Worm (Caenorhabditis elegans) whole organism, mixed stage, embryonic: ENCODE measurements around the gene F09B12.5.

Source experiments
- M03D4.4 ChIP-seq: sonication (generic microtip); optimal IDR thresholded peaks from 2 replicates; lab custom pipeline; 2017; ENCODE audit warnings: mild to moderate bottlenecking, missing genetic modification characterization, missing compliant biosample characterization
- bed-3 ChIP-seq: fragments of 200-800 bp; sonication (Bioruptor generic); optimal IDR thresholded peaks from 3 replicates; lab custom pipeline; 2018; ENCODE audit warnings: mild to moderate bottlenecking, missing genetic modification characterization, moderate library complexity, missing compliant biosample characterization
- blmp-1 ChIP-seq: fragments of 150-350 bp; optimal IDR thresholded peaks from 2 replicates; lab custom pipeline; 2014; ENCODE audit warnings: missing biosample characterization, missing genetic modification characterization
- ceh-39 ChIP-seq: fragments of 150-350 bp; optimal IDR thresholded peaks from 2 replicates; lab custom pipeline; 2014; ENCODE audit warnings: missing biosample characterization, missing genetic modification characterization
- ceh-43 ChIP-seq: fragments of 200-800 bp; sonication (Bioruptor generic); optimal IDR thresholded peaks from 2 replicates; lab custom pipeline; 2018; ENCODE audit warnings: mild to moderate bottlenecking, missing genetic modification characterization, moderate library complexity, missing compliant biosample characterization
- ceh-83 ChIP-seq: fragments of 200-800 bp; sonication (Bioruptor generic); optimal IDR thresholded peaks from 2 replicates; lab custom pipeline; 2018; ENCODE audit warnings: mild to moderate bottlenecking, missing genetic modification characterization, missing compliant biosample characterization
- ces-1 ChIP-seq: fragments of 150-350 bp; optimal IDR thresholded peaks from 2 replicates; lab custom pipeline; 2014; ENCODE audit warnings: missing biosample characterization, missing genetic modification reagents, missing genetic modification characterization
- cnd-1 ChIP-seq: fragments of 200-800 bp; sonication (Bioruptor generic); optimal IDR thresholded peaks from 2 replicates; lab custom pipeline; 2018; ENCODE audit warnings: mild to moderate bottlenecking, missing genetic modification characterization, missing compliant biosample characterization
- drap-1 ChIP-seq: fragments of 200-800 bp; sonication (Bioruptor generic); optimal IDR thresholded peaks from 3 replicates; lab custom pipeline; 2018; ENCODE audit warnings: mild to moderate bottlenecking, missing genetic modification characterization, missing compliant biosample characterization
- elt-1 ChIP-seq: sonication (generic microtip); optimal IDR thresholded peaks from 2 replicates; lab custom pipeline; 2017; ENCODE audit warnings: missing genetic modification characterization, mild to moderate bottlenecking, missing compliant biosample characterization, antibody characterized with exemption, moderate library complexity, borderline replicate concordance; ENCODE audit not compliant: insufficient read depth
- elt-3 ChIP-seq: fragments of 150-350 bp; optimal IDR thresholded peaks from 2 replicates; lab custom pipeline; 2014; ENCODE audit warnings: missing biosample characterization, missing genetic modification characterization
- flh-1 ChIP-seq: fragments of 200-800 bp; sonication (Bioruptor generic); optimal IDR thresholded peaks from 2 replicates; lab custom pipeline; 2018; ENCODE audit warnings: mild to moderate bottlenecking, missing genetic modification characterization, moderate library complexity, missing compliant biosample characterization
- hlh-1 ChIP-seq: fragments of 150-350 bp; optimal IDR thresholded peaks from 2 replicates; lab custom pipeline; 2014; ENCODE audit warnings: missing biosample characterization, missing genetic modification reagents, missing genetic modification characterization
- lin-13 ChIP-seq: fragments of 150-350 bp; optimal IDR thresholded peaks from 2 replicates; lab custom pipeline; 2014; ENCODE audit warnings: missing biosample characterization, missing genetic modification characterization
- lin-32 ChIP-seq: fragments of 200-800 bp; sonication (Bioruptor generic); optimal IDR thresholded peaks from 2 replicates; lab custom pipeline; 2018; ENCODE audit warnings: mild to moderate bottlenecking, missing genetic modification characterization, missing compliant biosample characterization
- mab-5 ChIP-seq: fragments of 150-350 bp; optimal IDR thresholded peaks from 2 replicates; lab custom pipeline; 2014; ENCODE audit warnings: missing biosample characterization, missing genetic modification characterization
- mep-1 ChIP-seq: fragments of 150-350 bp; optimal IDR thresholded peaks from 2 replicates; lab custom pipeline; 2017; ENCODE audit warnings: missing biosample characterization, missing genetic modification reagents, missing genetic modification characterization, inconsistent platforms
- nhr-12 ChIP-seq: fragments of 150-350 bp; optimal IDR thresholded peaks from 2 replicates; lab custom pipeline; 2014; ENCODE audit warnings: missing biosample characterization, missing genetic modification characterization
- nhr-2 ChIP-seq: fragments of 150-350 bp; optimal IDR thresholded peaks from 2 replicates; lab custom pipeline; 2014; ENCODE audit warnings: missing biosample characterization, missing genetic modification characterization
- nhr-237 ChIP-seq: fragments of 150-350 bp; optimal IDR thresholded peaks from 2 replicates; lab custom pipeline; 2014; ENCODE audit warnings: missing biosample characterization, missing genetic modification characterization
- nhr-28 ChIP-seq: fragments of 150-350 bp; optimal IDR thresholded peaks from 2 replicates; lab custom pipeline; 2014; ENCODE audit warnings: missing biosample characterization, missing genetic modification characterization
- nhr-76 ChIP-seq: sonication (generic microtip); optimal IDR thresholded peaks from 2 replicates; lab custom pipeline; 2017; ENCODE audit warnings: missing biosample characterization, missing genetic modification characterization
- pha-4 ChIP-seq: fragments of 150-350 bp; optimal IDR thresholded peaks from 2 replicates; lab custom pipeline; 2018; ENCODE audit warnings: missing biosample characterization, missing genetic modification reagents, missing genetic modification characterization
- sem-2 ChIP-seq: fragments of 200-800 bp; sonication (Bioruptor generic); optimal IDR thresholded peaks from 2 replicates; lab custom pipeline; 2018; ENCODE audit warnings: mild to moderate bottlenecking, missing genetic modification characterization, missing compliant biosample characterization
- snpc-4 ChIP-seq: fragments of 150-350 bp; optimal IDR thresholded peaks from 2 replicates; lab custom pipeline; 2014; ENCODE audit warnings: missing biosample characterization, missing genetic modification characterization
- sptf-1 ChIP-seq: sonication (generic microtip); optimal IDR thresholded peaks from 2 replicates; lab custom pipeline; 2017; ENCODE audit warnings: mild to moderate bottlenecking, missing genetic modification characterization, moderate library complexity, missing compliant biosample characterization
- tbx-8 ChIP-seq: fragments of 200-800 bp; sonication (Bioruptor generic); optimal IDR thresholded peaks from 2 replicates; lab custom pipeline; 2018; ENCODE audit warnings: mild to moderate bottlenecking, missing genetic modification characterization, moderate library complexity, missing compliant biosample characterization
- unc-120 ChIP-seq: sonication (generic microtip); optimal IDR thresholded peaks from 2 replicates; lab custom pipeline; 2017; ENCODE audit warnings: missing genetic modification characterization, missing compliant biosample characterization; ENCODE audit not compliant: poor library complexity, severe bottlenecking
- unc-39 ChIP-seq: fragments of 150-350 bp; optimal IDR thresholded peaks from 2 replicates; lab custom pipeline; 2014; ENCODE audit warnings: missing biosample characterization, missing genetic modification characterization
- unc-62 ChIP-seq: fragments of 150-350 bp; optimal IDR thresholded peaks from 2 replicates; lab custom pipeline; 2014; ENCODE audit warnings: missing biosample characterization, missing genetic modification reagents, missing genetic modification characterization
- zip-8 ChIP-seq: fragments of 150-350 bp; optimal IDR thresholded peaks from 2 replicates; lab custom pipeline; 2014; ENCODE audit warnings: missing biosample characterization, missing genetic modification characterization
- ztf-11 ChIP-seq: fragments of 150-350 bp; optimal IDR thresholded peaks from 2 replicates; lab custom pipeline; 2014; ENCODE audit warnings: missing biosample characterization, missing genetic modification characterization

F09B12.5 gene

ce11 chrX:15078276-15078675 lies 6.2 kb upstream of the F09B12.5 start:
- TF ChIP-seq snpc-4 (no peak), unc-120 (tag; lab: Kevin White, UChicago) (no peak), ceh-83 (no peak), mep-1 (tag; lab: Kevin White, UChicago) (no peak), hlh-1 (tag; lab: Kevin White, UChicago) (no peak), zip-8 (no peak), unc-62 (GFP tag; lab: Kevin White, UChicago) (no peak), blmp-1 (tag; lab: Kevin White, UChicago) (no peak)

ce11 chrX:15079406-15079805 lies 5.1 kb upstream of the F09B12.5 start:
- no peak for TF ChIP-seq sptf-1 (tag; lab: Kevin White, UChicago)
- no peak for TF ChIP-seq hlh-1 (tag; lab: Kevin White, UChicago)
- no peak for TF ChIP-seq unc-62 (GFP tag; lab: Kevin White, UChicago)
- no peak for TF ChIP-seq drap-1 (GFP tag; lab: Kevin White, UChicago)
- TF ChIP-seq tbx-8 (GFP tag; lab: Kevin White, UChicago): no peak

ce11 chrX:15081486-15081885 lies 3.0 kb upstream of the F09B12.5 start:
- TF ChIP-seq snpc-4 (no peak), bed-3 (GFP tag; lab: Kevin White, UChicago) (no peak), blmp-1 (tag; lab: Kevin White, UChicago) (no peak), ceh-43 (GFP tag; lab: Kevin White, UChicago) (no peak), tbx-8 (GFP tag; lab: Kevin White, UChicago) (no peak), nhr-12 (tag; lab: Kevin White, UChicago) (no peak), ces-1 (GFP tag; lab: Kevin White, UChicago) (no peak), drap-1 (GFP tag; lab: Kevin White, UChicago) (no peak), nhr-237 (no peak), unc-39 (tag; lab: Kevin White, UChicago) (no peak), nhr-76 (tag; lab: Kevin White, UChicago) (no peak), ceh-39 (tag; lab: Kevin White, UChicago) (no peak), cnd-1 (no peak), elt-1 (tag; lab: Kevin White, UChicago) (no peak), lin-32 (GFP tag; lab: Kevin White, UChicago) (no peak)

- TF ChIP-seq flh-1 (GFP tag; lab: Kevin White, UChicago) (no peak), elt-3 (tag; lab: Kevin White, UChicago) (no peak), lin-32 (GFP tag; lab: Kevin White, UChicago) (no peak), ceh-83 (no peak), ceh-39 (tag; lab: Kevin White, UChicago) (peak; percentile 9), elt-1 (tag; lab: Kevin White, UChicago) (peak; percentile 15), nhr-76 (tag; lab: Kevin White, UChicago) (no peak), drap-1 (GFP tag; lab: Kevin White, UChicago) (no peak), sptf-1 (tag; lab: Kevin White, UChicago) (no peak), ztf-11 (tag; lab: Kevin White, UChicago) (no peak), M03D4.4 (tag; lab: Kevin White, UChicago) (no peak), mep-1 (tag; lab: Kevin White, UChicago) (peak; percentile 9), ces-1 (GFP tag; lab: Kevin White, UChicago) (peak; percentile 56), pha-4 (peak; percentile 10)
Measured at ce11 chrX:15083795-15084194, 700 bp upstream of the F09B12.5 start, which contains the start of gene H40L08.1. Gene H40L08.1 (minus strand): TSS chrX:15084086.

ce11 chrX:15087752-15088151 lies 3.3 kb downstream of the F09B12.5 start:
- TF ChIP-seq mep-1 (tag; lab: Kevin White, UChicago) (no peak), sem-2 (no peak), drap-1 (GFP tag; lab: Kevin White, UChicago) (no peak), mab-5 (tag; lab: Kevin White, UChicago) (no peak), nhr-12 (tag; lab: Kevin White, UChicago) (no peak), elt-1 (tag; lab: Kevin White, UChicago) (no peak), elt-3 (tag; lab: Kevin White, UChicago) (no peak), lin-13 (tag; lab: Kevin White, UChicago) (no peak), pha-4 (no peak), nhr-28 (tag; lab: Kevin White, UChicago) (no peak), nhr-2 (tag; lab: Kevin White, UChicago) (no peak)
